Fruit fly (Drosophila melanogaster): ENCODE data around the gene CG11035.

CG11035 gene

DNA sequence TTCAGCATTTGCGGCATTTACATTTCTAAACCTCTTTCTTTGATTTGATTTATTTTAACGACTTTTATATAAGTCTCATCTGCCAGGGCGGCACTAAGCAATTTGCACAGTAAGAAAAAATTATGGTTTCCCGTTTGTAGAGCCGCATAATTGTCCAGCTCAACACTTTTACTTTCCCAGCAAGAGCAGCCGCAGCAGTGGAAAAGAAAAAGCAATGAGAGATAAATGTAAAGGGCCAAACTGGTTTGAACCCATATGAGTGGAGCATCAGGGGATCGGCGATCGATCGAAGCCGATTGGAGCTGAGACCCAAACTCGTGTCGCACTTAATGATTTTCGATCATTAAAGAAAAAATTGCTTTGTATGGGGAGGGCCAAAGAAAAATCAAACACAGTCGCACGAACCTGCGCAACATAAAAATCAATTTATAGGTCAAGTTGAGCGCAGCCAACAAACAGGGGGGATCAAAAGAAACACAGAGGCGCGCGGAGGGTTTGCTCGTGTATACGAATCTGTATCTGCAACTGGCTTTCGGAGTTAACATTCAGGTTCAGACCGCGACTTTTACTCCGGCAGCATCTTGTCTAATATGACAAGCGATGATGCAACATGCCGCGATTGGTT, 41.9 kb downstream of the CG11035 start (continued):
- TF ChIP-seq Hr78 (GFP tag; optimal IDR thresholded peaks at IDR 0.05) (peak in 1 of 2 experiments; percentile 50), kni (GFP tag; optimal IDR thresholded peaks at IDR 0.05) (peak; percentile 62), oc (tag; optimal IDR thresholded peaks at IDR 0.05) (peak; percentile 72)

DNA sequence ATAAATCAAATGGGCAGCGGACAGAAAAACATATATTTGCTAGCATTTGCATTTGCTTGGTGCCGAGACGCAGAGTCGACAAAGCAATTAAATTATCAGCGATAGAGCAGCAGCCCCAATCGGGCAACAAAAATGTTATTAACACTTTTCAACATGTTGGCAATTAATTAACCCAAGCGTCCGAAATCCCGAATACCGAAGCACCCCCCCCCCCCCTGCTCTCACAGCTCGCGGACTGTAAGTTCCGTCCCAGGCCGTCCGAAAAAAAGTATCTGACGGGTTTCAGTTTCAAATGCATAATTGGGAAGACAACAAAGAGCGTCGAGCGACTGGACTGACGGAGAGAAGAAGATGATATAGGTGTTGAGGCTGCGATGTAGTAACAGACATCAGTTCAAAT, 42.6 kb downstream of the CG11035 start:
- TF ChIP-seq caup (GFP tag; optimal IDR thresholded peaks at IDR 0.05; ENCODE audit: severe bottlenecking), result no peak
- TF ChIP-seq sd (tag; optimal IDR thresholded peaks at IDR 0.05), result peak; percentile 67
- no peak for TF ChIP-seq CG6175 (GFP tag; IDR thresholded peaks at IDR 0.05)
- 0 out of 2 replicates have a peak, but pooled peaks have one; percentile 29 for TF ChIP-seq crol (GFP tag; IDR thresholded peaks at IDR 0.05)
- TF ChIP-seq ttk (GFP tag; IDR thresholded peaks at IDR 0.05), result no peak
- TF ChIP-seq CG12769 (tag; optimal IDR thresholded peaks at IDR 0.05), result peak; percentile 72
- TF ChIP-seq Awh (GFP tag; IDR thresholded peaks at IDR 0.05), result peak; percentile 58
- peak; percentile 23 for TF ChIP-seq sens (GFP tag)
- TF ChIP-seq twi (tag; optimal IDR thresholded peaks at IDR 0.05), result no peak
- TF ChIP-seq chinmo (GFP tag; IDR thresholded peaks at IDR 0.05; ENCODE audit: partially characterized antibody), result 0 out of 4 replicates have a peak, but pooled peaks have one; percentile 6

DNA sequence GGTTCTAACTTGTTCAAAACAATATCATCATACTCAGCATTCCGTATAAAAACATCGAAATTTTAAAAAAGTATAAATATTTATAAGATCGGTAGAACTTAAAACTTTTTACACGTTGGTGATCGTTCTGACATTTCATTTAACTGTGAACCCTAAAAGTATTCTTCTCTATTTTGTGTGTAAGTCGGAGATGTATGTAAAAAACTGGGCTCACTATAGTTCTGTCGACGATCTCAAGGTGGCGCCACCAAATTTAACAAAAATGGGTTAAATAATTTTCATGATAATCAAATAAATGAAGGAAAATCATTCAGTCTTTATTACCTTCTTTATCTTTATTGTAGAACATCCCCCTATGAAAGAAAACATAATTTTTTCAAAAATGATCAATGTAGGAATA, 51.4 kb downstream of the CG11035 start:
- TF ChIP-seq Oaz (GFP tag; IDR thresholded peaks at IDR 0.05) (no peak), CG14014 (GFP tag; IDR thresholded peaks at IDR 0.05) (no peak), CG1603 (tag; optimal IDR thresholded peaks at IDR 0.05) (peak; percentile 16), CG10267 (tag; optimal IDR thresholded peaks at IDR 0.05) (peak; percentile 3), wdn (GFP tag; IDR thresholded peaks at IDR 0.05) (no peak), slp2 (GFP tag; optimal IDR thresholded peaks at IDR 0.05) (no peak), aop (GFP tag; IDR thresholded peaks at IDR 0.05) (no peak), CG7271 (tag; optimal IDR thresholded peaks at IDR 0.05) (no peak), Awh (GFP tag; IDR thresholded peaks at IDR 0.05) (no peak), unc-4 (GFP tag; IDR thresholded peaks at IDR 0.05; ENCODE audit: partially characterized antibody) (no peak), hkb (optimal IDR thresholded peaks at IDR 0.05) (no peak), hkb (GFP tag; IDR thresholded peaks at IDR 0.05) (no peak), hbn (GFP tag; IDR thresholded peaks at IDR 0.05; ENCODE audit: partially characterized antibody) (no peak), zfh1 (GFP tag; IDR thresholded peaks at IDR 0.05) (no peak), grau (tag; optimal IDR thresholded peaks at IDR 0.05) (peak; percentile 12), esg (GFP tag; conservative IDR thresholded peaks at IDR 0.05) (no peak), CG8478 (optimal IDR thresholded peaks at IDR 0.05) (no peak), CG6854 (GFP tag; optimal IDR thresholded peaks at IDR 0.05) (no peak), mld (GFP tag; IDR thresholded peaks at IDR 0.05; ENCODE audit: partially characterized antibody) (no peak), lmd (GFP tag; IDR thresholded peaks at IDR 0.05) (no peak), Myb (GFP tag; optimal IDR thresholded peaks at IDR 0.05) (no peak), CG3726 (GFP tag; IDR thresholded peaks at IDR 0.05) (no peak), pfk (GFP tag; optimal IDR thresholded peaks at IDR 0.05) (no peak), bbx (GFP tag; IDR thresholded peaks at IDR 0.05; ENCODE audit: partially characterized antibody) (0 out of 2 replicates have a peak, but pooled peaks have one; percentile 8), knrl (GFP tag; IDR thresholded peaks at IDR 0.05; ENCODE audit: partially characterized antibody) (peak; percentile 32; the same call in 1 of the 3 replicates), nau (GFP tag; optimal IDR thresholded peaks at IDR 0.05) (no peak), CG5953 (GFP tag; IDR thresholded peaks at IDR 0.05) (no peak), Hr78 (GFP tag; optimal IDR thresholded peaks at IDR 0.05) (no peak), CG11723 (GFP tag; optimal IDR thresholded peaks at IDR 0.05) (no peak), gt (GFP tag; IDR thresholded peaks at IDR 0.05) (no peak), slou (GFP tag; optimal IDR thresholded peaks at IDR 0.05) (no peak), cad (GFP tag; optimal IDR thresholded peaks at IDR 0.05) (no peak), dati (GFP tag; IDR thresholded peaks at IDR 0.05) (no peak), cg (GFP tag; optimal IDR thresholded peaks at IDR 0.05) (no peak), bcd (GFP tag; optimal IDR thresholded peaks at IDR 0.05) (no peak), CG18599 (GFP tag; optimal IDR thresholded peaks at IDR 0.05) (no peak)
